Worm (Caenorhabditis elegans) whole organism, early embryonic: ENCODE measurements around the gene C50B6.9.

Experiments used
- B0310.2 ChIP-seq: sonication (generic microtip); optimal IDR thresholded peaks from 2 replicates; lab custom pipeline; 2016; ENCODE audit warnings: mild to moderate bottlenecking, missing genetic modification characterization, missing compliant biosample characterization
- F13C5.2 ChIP-seq: sonication (generic microtip); optimal IDR thresholded peaks from 2 replicates; lab custom pipeline; 2017; ENCODE audit warnings: mild to moderate bottlenecking, missing genetic modification characterization, inconsistent platforms, missing compliant biosample characterization
- aly-1 ChIP-seq: sonication (generic microtip); optimal IDR thresholded peaks from 2 replicates; lab custom pipeline; 2016; ENCODE audit warnings: missing genetic modification characterization, missing compliant biosample characterization
- ama-1 ChIP-seq: fragments of 150-350 bp; optimal IDR thresholded peaks from 2 replicates; lab custom pipeline; 2014
- ceh-13 ChIP-seq: fragments of 200-800 bp; sonication (Bioruptor generic); optimal IDR thresholded peaks from 2 replicates; lab custom pipeline; 2018; ENCODE audit warnings: mild to moderate bottlenecking, missing genetic modification characterization, missing compliant biosample characterization
- ceh-36 ChIP-seq: sonication (generic microtip); optimal IDR thresholded peaks from 2 replicates; lab custom pipeline; 2016; ENCODE audit warnings: missing genetic modification characterization, inconsistent platforms, missing compliant biosample characterization
- ets-7 ChIP-seq: sonication (generic microtip); optimal IDR thresholded peaks from 2 replicates; lab custom pipeline; 2016; ENCODE audit warnings: missing genotype, missing genetic modification characterization, missing compliant biosample characterization
- flt-1 ChIP-seq: fragments of 200-800 bp; sonication (Bioruptor generic); IDR thresholded peaks from 2 replicates; pipeline ENCODE4 v1.3.6; 2022; ENCODE audit warnings: missing genetic modification characterization, missing compliant biosample characterization
- hmbx-1 ChIP-seq: sonication (generic microtip); optimal IDR thresholded peaks from 2 replicates; lab custom pipeline; 2016; ENCODE audit warnings: mild to moderate bottlenecking, missing genetic modification characterization, missing compliant biosample characterization
- hmg-4 ChIP-seq: fragments of 200-800 bp; sonication (Bioruptor generic); optimal IDR thresholded peaks from 2 replicates; lab custom pipeline; 2018; ENCODE audit warnings: mild to moderate bottlenecking, missing genetic modification characterization, missing compliant biosample characterization
- hnd-1 ChIP-seq: sonication (generic microtip); optimal IDR thresholded peaks from 2 replicates; lab custom pipeline; 2016; ENCODE audit warnings: missing genetic modification characterization, missing compliant biosample characterization
- pes-1 ChIP-seq: fragments of 200-800 bp; sonication (Bioruptor generic); IDR thresholded peaks from 2 replicates; pipeline ENCODE4 v1.3.6; 2022; ENCODE audit warnings: missing genetic modification reagents, missing genetic modification characterization, missing compliant biosample characterization
- scrt-1 ChIP-seq: fragments of 200-800 bp; sonication (Bioruptor generic); IDR thresholded peaks from 2 replicates; pipeline ENCODE4 v1.3.6; 2022; ENCODE audit warnings: missing genetic modification characterization, missing compliant biosample characterization
- sea-1 ChIP-seq: fragments of 200-800 bp; sonication (Bioruptor generic); conservative IDR thresholded peaks from 2 replicates; pipeline ENCODE4 v1.3.6; 2022; ENCODE audit warnings: missing genetic modification characterization, missing compliant biosample characterization
- tbx-11 ChIP-seq: fragments of 200-800 bp; sonication (Bioruptor generic); IDR thresholded peaks from 2 replicates; pipeline ENCODE4 v1.3.6; 2022; ENCODE audit warnings: missing genetic modification characterization, missing compliant biosample characterization
- tbx-37 ChIP-seq: fragments of 200-800 bp; sonication (Bioruptor generic); conservative IDR thresholded peaks from 2 replicates; pipeline ENCODE4 v1.3.6; 2022; ENCODE audit warnings: missing genetic modification reagents, missing genetic modification characterization, missing compliant biosample characterization
- tra-4 ChIP-seq: sonication (generic microtip); optimal IDR thresholded peaks from 2 replicates; lab custom pipeline; 2017; ENCODE audit warnings: missing genetic modification characterization, missing compliant biosample characterization

C50B6.9 gene

ce11 chrV:13372821-13373220, 36.7 kb downstream of the C50B6.9 start:
- no peak for TF ChIP-seq sea-1 (GFP tag; lab: Robert Waterston, UW)
- TF ChIP-seq tra-4: no peak

- no peak for TF ChIP-seq hmg-4 (GFP tag; lab: Kevin White, UChicago)
- no peak for TF ChIP-seq tbx-37
- TF ChIP-seq pes-1: no peak
Observed at ce11 chrV:13373643-13374042, 37.5 kb downstream of the C50B6.9 start.

- TF ChIP-seq ceh-36: no peak
- TF ChIP-seq B0310.2 (tag; lab: Kevin White, UChicago): peak; percentile 21
- no peak for TF ChIP-seq pes-1
- TF ChIP-seq hnd-1: no peak
- no peak for TF ChIP-seq tbx-37
- TF ChIP-seq aly-1 (tag; lab: Kevin White, UChicago): no peak
- no peak for TF ChIP-seq ceh-13 (GFP tag; lab: Kevin White, UChicago)
- peak; percentile 26 for TF ChIP-seq hmg-4 (GFP tag; lab: Kevin White, UChicago)
- TF ChIP-seq flt-1: no peak
Observed at ce11 chrV:13374532-13374931, 38.4 kb downstream of the C50B6.9 start.

- TF ChIP-seq hmg-4 (GFP tag; lab: Kevin White, UChicago) (no peak), tbx-11 (GFP tag; lab: Robert Waterston, UW) (no peak), ceh-36 (no peak), ceh-13 (GFP tag; lab: Kevin White, UChicago) (no peak), hmbx-1 (tag; lab: Kevin White, UChicago) (no peak), scrt-1 (GFP tag; lab: Robert Waterston, UW) (no peak), sea-1 (GFP tag; lab: Robert Waterston, UW) (no peak), ets-7 (tag; lab: Kevin White, UChicago) (no peak), ama-1 (no peak), hnd-1 (no peak), F13C5.2 (no peak), B0310.2 (tag; lab: Kevin White, UChicago) (no peak), pes-1 (no peak), aly-1 (tag; lab: Kevin White, UChicago) (no peak)
Observed at ce11 chrV:13375861-13376260, 39.7 kb downstream of the C50B6.9 start.

ce11 chrV:13377130-13377529, 41.0 kb downstream of the C50B6.9 start:
- no peak for TF ChIP-seq sea-1 (GFP tag; lab: Robert Waterston, UW)
- no peak for TF ChIP-seq ceh-13 (GFP tag; lab: Kevin White, UChicago)
- TF ChIP-seq hnd-1: no peak
- TF ChIP-seq pes-1: no peak
- no peak for TF ChIP-seq F13C5.2
- TF ChIP-seq flt-1: no peak
- no peak for TF ChIP-seq tra-4
- no peak for TF ChIP-seq aly-1 (tag; lab: Kevin White, UChicago)
- TF ChIP-seq hmg-4 (GFP tag; lab: Kevin White, UChicago): no peak
- no peak for TF ChIP-seq hmbx-1 (tag; lab: Kevin White, UChicago)
- TF ChIP-seq ama-1: no peak

- TF ChIP-seq hmg-4 (GFP tag; lab: Kevin White, UChicago) (no peak), tbx-37 (no peak), ceh-36 (no peak), scrt-1 (GFP tag; lab: Robert Waterston, UW) (no peak), ceh-13 (GFP tag; lab: Kevin White, UChicago) (no peak), tbx-11 (GFP tag; lab: Robert Waterston, UW) (no peak), B0310.2 (tag; lab: Kevin White, UChicago) (no peak), sea-1 (GFP tag; lab: Robert Waterston, UW) (no peak), F13C5.2 (no peak), pes-1 (no peak), ets-7 (tag; lab: Kevin White, UChicago) (no peak), tra-4 (no peak), ama-1 (no peak), hnd-1 (no peak), hmbx-1 (tag; lab: Kevin White, UChicago) (no peak)
Observed at ce11 chrV:13380178-13380577, 44.0 kb downstream of the C50B6.9 start, which contains the start of gene ifbp-1. TSS of gene ifbp-1 (minus strand) at chrV:13380262.

- TF ChIP-seq tbx-11 (GFP tag; lab: Robert Waterston, UW) (no peak), F13C5.2 (no peak)
Observed at ce11 chrV:13380980-13381379, 44.8 kb downstream of the C50B6.9 start, which contains the start of gene cpz-2. TSS of gene cpz-2 (plus strand) at chrV:13381189.

- no peak for TF ChIP-seq tra-4
- no peak for TF ChIP-seq pes-1
- TF ChIP-seq ama-1: no peak
- TF ChIP-seq hmg-4 (GFP tag; lab: Kevin White, UChicago): no peak
Observed at ce11 chrV:13385798-13386197, 49.6 kb downstream of the C50B6.9 start, which contains the start of gene gcy-34. TSS of gene gcy-34 (minus strand) at chrV:13385898.

ce11 chrV:13387472-13387871, 51.3 kb downstream of the C50B6.9 start:
- TF ChIP-seq hmg-4 (GFP tag; lab: Kevin White, UChicago) (no peak), scrt-1 (GFP tag; lab: Robert Waterston, UW) (no peak), ama-1 (no peak), hmbx-1 (tag; lab: Kevin White, UChicago) (no peak), flt-1 (no peak), sea-1 (GFP tag; lab: Robert Waterston, UW) (no peak), F13C5.2 (no peak), B0310.2 (tag; lab: Kevin White, UChicago) (no peak), ceh-36 (no peak), tra-4 (no peak), tbx-11 (GFP tag; lab: Robert Waterston, UW) (no peak)
